Worm (Caenorhabditis elegans): ENCODE measurements around the gene ascc-1.

ascc-1 gene

DNA sequence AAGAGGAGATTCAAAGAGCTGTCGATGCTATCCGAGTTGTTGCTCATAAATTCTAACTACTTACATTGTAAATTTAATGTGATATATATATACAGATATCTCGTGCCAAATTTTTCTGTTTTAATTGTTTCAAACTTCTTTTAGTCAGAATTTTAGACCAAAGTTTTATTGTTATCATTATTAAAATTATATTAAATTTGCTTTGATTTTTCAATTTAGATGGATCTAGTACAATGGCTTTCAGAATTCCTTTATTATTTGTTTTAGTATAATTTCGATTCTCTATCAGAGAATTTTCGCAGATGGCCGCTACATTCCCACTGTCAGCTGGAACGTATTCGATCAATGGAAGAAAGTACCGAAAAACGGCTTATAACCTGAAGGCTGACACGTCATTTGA lies at the start of gene ascc-1:
ascc-1 (plus strand) TSS at position 301 of the 400 bp plus-strand sequence.
- TF ChIP-seq unc-62 (GFP tag; optimal IDR thresholded peaks at IDR 0.05) = no peak

DNA sequence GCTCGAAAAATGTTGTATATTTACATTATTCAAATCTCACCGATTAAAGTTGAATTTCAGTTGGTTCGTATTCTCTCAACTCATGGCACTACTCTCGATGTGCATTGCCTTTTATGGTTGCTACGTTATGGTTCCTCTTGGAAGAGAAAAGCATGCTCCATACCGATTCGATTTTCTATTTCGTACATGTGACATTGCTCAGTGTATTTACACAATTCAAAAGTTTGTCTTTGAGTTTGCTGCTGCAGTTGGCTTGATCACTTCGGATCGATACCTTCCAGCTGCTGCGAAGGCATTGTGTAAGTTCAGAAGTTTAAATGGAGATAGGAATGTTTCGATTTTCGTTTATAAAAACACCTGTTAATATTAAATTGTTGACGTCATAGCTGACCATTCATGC lies 49.3 kb upstream of the ascc-1 start:
- no peak for TF ChIP-seq unc-62 (GFP tag; optimal IDR thresholded peaks at IDR 0.05)

DNA sequence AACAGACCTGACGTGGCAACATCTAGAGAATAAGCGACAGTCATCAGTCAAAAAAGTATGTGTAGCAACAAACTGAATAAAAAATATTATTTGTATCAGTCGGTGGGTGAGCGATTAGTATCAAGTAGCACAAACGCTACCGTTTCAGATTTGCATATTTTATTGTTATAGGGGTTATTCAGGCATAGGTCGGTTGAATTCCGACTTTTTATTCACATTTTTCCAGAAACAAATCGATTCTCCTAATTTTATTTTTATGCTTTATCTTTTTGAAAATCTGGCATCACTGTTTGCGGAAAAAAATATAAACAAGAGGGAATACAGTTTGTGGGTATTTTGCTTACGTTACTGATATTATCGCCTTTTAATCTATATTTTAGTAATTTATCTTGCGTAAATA lies 45.7 kb upstream of the ascc-1 start, which contains the start of gene best-4:
best-4 (minus strand) TSS at position 101 of the 400 bp plus-strand sequence.
- TF ChIP-seq unc-62 (GFP tag; optimal IDR thresholded peaks at IDR 0.05) = no peak

DNA sequence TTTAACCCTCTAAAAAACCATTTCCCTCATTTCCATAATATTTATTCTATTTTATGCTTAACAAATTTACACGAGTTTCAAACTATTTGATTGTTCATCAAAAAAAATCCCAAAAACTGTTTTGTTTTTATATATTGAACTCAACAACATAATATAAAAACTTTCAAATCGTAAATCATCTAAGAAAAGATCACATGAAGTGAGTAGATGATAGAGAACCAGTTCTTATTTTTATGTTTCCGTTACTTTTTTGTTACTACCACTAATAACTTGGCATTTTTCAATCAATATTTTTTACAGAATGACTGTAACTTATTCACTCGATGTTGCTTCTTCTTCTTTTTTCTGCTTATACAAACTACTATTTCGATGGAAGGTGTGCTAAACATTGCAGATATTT lies 44.8 kb upstream of the ascc-1 start, which contains the start of gene best-3:
best-3 (plus strand) TSS at position 301 of the 400 bp plus-strand sequence.
- no peak for TF ChIP-seq unc-62 (GFP tag; optimal IDR thresholded peaks at IDR 0.05)

- no peak for TF ChIP-seq unc-62 (GFP tag; optimal IDR thresholded peaks at IDR 0.05)
These were observed 38.7 kb upstream of the ascc-1 start for ce11 chrII:18787-19186.

DNA sequence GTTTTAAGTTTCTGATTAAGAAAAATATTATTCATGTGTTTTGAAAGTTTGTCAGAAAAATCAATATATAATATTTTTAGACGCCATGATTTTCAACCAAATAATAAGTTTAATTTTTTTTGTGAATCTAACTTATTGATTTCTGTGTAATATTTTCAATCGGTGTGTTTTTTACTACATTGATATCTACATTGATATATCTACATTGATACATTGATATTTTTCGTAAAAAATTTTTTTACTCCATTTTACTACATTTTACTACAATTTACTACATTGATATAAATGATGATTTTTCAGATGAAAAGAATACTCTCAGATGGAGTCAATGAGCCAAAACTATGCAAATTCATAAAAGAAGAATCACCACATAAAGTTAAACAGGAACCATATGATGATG lies 38.2 kb upstream of the ascc-1 start, which contains the start of gene gmeb-1:
gmeb-1 (plus strand) TSS at position 301 of the 400 bp plus-strand sequence.
- TF ChIP-seq unc-62 (GFP tag; optimal IDR thresholded peaks at IDR 0.05) = no peak

DNA sequence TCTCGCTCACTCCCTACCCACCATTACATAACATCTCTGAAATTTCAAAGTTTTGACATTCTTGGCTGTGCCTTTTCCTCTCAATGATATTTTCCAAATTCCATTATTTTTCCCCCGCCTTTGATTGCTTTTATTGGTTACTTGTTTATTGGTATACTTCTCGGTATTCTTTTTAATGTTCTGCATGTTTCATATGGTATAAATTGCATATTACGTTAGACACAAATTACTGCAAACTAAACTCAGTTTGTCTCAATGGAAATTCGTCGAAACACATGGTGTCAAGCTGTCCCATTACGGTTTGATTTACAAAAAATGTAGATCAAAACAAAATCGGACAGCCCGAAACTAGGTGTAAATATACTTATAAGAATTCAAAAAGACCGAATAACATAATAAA lies 35.5 kb upstream of the ascc-1 start:
- TF ChIP-seq unc-62 (GFP tag; optimal IDR thresholded peaks at IDR 0.05) = no peak

- TF ChIP-seq unc-62 (GFP tag; optimal IDR thresholded peaks at IDR 0.05) = no peak
These were observed 34.4 kb upstream of the ascc-1 start, which contains the start of gene sqt-2 for ce11 chrII:23025-23424. Gene sqt-2, plus strand, starts transcription at chrII:23325.

- no peak for TF ChIP-seq unc-62 (GFP tag; optimal IDR thresholded peaks at IDR 0.05)
These were observed 33.7 kb upstream of the ascc-1 start for ce11 chrII:23739-24138.

DNA sequence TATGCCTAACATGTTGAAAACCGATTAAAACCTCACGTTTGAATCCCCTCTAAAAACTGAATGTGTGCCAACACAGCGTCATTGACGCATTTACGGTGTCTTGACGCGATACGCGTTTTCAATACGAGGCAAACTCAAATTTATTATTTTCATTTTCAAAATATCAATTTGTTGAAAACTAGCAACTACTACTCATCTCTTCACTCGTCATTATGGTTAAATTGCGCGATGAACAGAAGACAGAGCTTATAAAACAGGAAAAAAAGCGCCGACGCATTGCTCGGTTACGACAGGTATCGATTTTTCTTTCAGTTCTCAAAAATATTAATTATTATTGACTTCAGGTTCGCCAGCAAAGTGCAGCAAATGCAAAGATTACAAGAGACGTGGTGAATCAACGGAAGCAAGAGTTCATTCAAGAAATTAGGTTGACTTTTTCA lies 32.9 kb upstream of the ascc-1 start, which contains the start of gene enee-1:
enee-1 (plus strand) TSS at position 108 of the 440 bp plus-strand sequence.
- no peak for TF ChIP-seq unc-62 (GFP tag; optimal IDR thresholded peaks at IDR 0.05)

DNA sequence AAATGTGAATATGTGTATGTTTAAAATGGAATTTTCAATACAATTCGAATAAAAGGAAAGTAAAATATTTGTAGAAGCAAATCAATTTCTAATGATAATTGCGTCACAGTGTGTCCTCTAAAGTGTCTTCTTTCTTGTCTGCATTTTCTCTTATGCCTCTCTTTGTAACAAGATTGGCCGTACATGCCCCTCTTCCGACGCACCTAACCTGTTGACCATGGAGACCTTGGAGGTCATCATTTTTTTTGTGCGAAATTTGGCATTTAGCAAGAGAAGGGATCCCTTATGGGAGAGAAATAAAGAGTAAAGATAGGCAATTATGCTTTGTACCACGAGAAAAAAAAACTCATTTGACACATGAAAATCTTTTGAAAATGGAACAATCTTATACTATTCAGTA lies 29.2 kb upstream of the ascc-1 start, which contains the start of gene F23F1.4:
F23F1.4 (minus strand) TSS at position 141 of the 400 bp plus-strand sequence.
- no peak for TF ChIP-seq unc-62 (GFP tag; optimal IDR thresholded peaks at IDR 0.05)

ce11 chrII:29578-29977 lies 27.9 kb upstream of the ascc-1 start:
- TF ChIP-seq unc-62 (GFP tag; optimal IDR thresholded peaks at IDR 0.05) = no peak

DNA sequence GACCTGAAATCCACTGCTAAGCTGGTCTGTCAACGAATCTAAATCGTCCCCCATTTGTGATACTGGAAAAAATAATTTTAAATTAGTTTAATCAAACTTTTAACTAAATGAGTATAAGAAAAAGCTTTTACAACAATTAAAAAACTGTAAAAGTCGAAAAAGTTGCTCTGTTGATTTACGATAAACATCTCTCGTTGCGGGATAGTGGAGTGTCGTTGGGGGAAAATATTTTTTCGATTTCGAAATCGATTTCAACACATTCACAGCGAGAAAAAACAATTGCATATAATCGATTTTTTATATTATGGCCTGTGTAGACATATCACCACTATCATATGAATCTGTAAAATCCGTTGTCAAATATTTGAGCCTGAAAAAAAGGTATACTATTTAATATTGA lies 25.9 kb upstream of the ascc-1 start, which contains the start of the genes F23F1.5 and fbxc-54:
F23F1.5 (minus strand) TSS at position 64 of the 400 bp plus-strand sequence.
fbxc-54 (plus strand) TSS at position 199 of the 400 bp plus-strand sequence.
- no peak for TF ChIP-seq unc-62 (GFP tag; optimal IDR thresholded peaks at IDR 0.05)

DNA sequence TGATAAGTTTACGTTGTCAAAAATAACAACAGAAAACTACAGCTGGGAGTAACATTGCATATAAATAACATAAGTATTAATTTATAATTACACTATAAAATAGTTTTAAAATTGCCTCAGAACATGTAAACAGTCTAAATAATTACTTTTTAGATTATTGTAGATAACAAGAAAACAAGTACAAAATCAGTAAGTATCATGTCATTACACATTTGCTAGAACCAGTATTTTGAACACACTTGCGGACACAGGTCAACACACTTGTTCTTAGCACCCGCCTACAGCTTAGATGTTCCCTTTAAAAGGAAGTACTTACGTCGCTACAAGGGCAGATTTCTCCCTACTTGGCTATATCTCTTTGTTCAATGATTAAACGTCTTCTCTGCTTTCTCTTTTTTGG lies 23.6 kb upstream of the ascc-1 start, which contains the start of gene F23F1.2:
F23F1.2 (plus strand) TSS at position 301 of the 400 bp plus-strand sequence.
- no peak for TF ChIP-seq unc-62 (GFP tag; optimal IDR thresholded peaks at IDR 0.05)

DNA sequence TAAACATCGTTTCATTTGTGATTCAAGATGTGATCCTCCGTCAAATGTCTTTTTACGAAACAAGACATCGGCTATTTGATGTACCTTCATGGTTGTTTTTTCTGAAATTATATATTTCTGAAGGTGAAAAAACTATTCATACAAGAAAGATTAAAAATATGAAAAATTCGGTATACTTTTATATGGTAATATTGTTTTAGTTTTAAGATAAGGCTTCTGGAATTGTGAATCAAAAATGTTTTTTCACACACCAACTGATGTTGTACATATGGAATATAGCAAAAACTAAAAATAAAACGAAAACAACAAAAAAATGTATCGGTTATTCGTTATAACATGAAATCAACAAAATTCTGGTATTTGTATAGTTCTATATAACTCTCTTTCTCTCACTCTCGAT lies 20.3 kb upstream of the ascc-1 start, which contains the start of gene F23F1.6:
F23F1.6 (minus strand) TSS at position 101 of the 400 bp plus-strand sequence.
- TF ChIP-seq unc-62 (GFP tag; optimal IDR thresholded peaks at IDR 0.05) = no peak

ce11 chrII:39437-39836 lies 18.0 kb upstream of the ascc-1 start, which contains the start of gene spp-24:
Gene spp-24, minus strand, starts transcription at chrII:39537.
- no peak for TF ChIP-seq unc-62 (GFP tag; optimal IDR thresholded peaks at IDR 0.05)

DNA sequence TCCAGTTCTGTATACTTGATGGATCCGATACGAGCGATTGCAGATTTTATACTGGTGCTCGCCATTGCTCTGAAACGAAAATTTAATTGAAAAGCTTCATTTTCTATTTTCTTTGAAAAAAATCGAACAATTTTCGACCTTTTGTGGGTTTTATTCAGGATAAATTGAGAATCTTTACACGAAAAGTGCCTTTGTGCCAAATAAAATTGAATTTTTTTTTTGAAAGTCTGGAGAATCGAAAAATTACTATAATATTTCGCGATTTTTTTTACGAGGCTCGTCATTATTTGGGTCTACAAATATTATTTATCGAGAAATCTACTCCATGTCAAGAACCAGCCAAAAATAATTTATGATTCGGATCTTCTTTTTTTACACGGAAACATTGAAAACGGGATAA lies 15.6 kb upstream of the ascc-1 start, which contains the start of gene F23F1.10:
F23F1.10 (minus strand) TSS at position 69 of the 400 bp plus-strand sequence.
- TF ChIP-seq unc-62 (GFP tag; optimal IDR thresholded peaks at IDR 0.05) = no peak

Measured in whole organism, dauer.